Worm (Caenorhabditis elegans) whole organism, L4 larva: ENCODE measurements around the gene pst-2.
"Not testable (repeated sequence)": the region's sequence is repeated elsewhere in the genome, so short reads cannot be mapped to it uniquely, and the experiment has no call there.

Experiments
- T26A8.4 ChIP-seq: fragments of 200-800 bp; sonication (Bioruptor generic); IDR thresholded peaks from 2 replicates; pipeline ENCODE4 v1.3.6; 2022; ENCODE audit warnings: missing genetic modification characterization, missing compliant biosample characterization
- Y48G9A.11 ChIP-seq: fragments of 200-800 bp; sonication (Bioruptor generic); IDR thresholded peaks from 2 replicates; pipeline ENCODE4 v1.3.6; 2022; ENCODE audit warnings: missing genetic modification reagents, missing genetic modification characterization, missing compliant biosample characterization
- arid-1 ChIP-seq: fragments of 200-800 bp; sonication (Bioruptor generic); conservative IDR thresholded peaks from 2 replicates; pipeline ENCODE4 v1.3.6; 2022; ENCODE audit warnings: missing genetic modification reagents, missing genetic modification characterization, missing compliant biosample characterization
- ceh-44 ChIP-seq: fragments of 200-800 bp; sonication (Bioruptor generic); IDR thresholded peaks from 2 replicates; pipeline ENCODE4 v1.3.6; 2022; ENCODE audit warnings: missing genetic modification reagents, missing genetic modification characterization, missing compliant biosample characterization
- ctbp-1 ChIP-seq: fragments of 200-800 bp; sonication (Bioruptor generic); IDR thresholded peaks from 2 replicates; pipeline ENCODE4 v1.3.6; 2022; ENCODE audit warnings: missing genetic modification reagents, missing genetic modification characterization, missing compliant biosample characterization
- daf-12 ChIP-seq: fragments of 150-350 bp; optimal IDR thresholded peaks from 2 replicates; lab custom pipeline; 2014; ENCODE audit warnings: missing biosample characterization, missing genetic modification reagents, missing genetic modification characterization
- daf-16 ChIP-seq, 3 experiments: sonication (generic microtip); optimal IDR thresholded peaks; 2 replicates each; lab custom pipeline; 2016 to 2017; ENCODE audit warnings: missing genetic modification characterization in 3 of 3, missing genetic modification reagents in 3 of 3, mild to moderate bottlenecking in 2 of 3, missing compliant biosample characterization in 2 of 3, missing biosample characterization in 1 of 3, moderate library complexity in 1 of 3
- dmd-6 ChIP-seq: fragments of 200-800 bp; sonication (Bioruptor generic); IDR thresholded peaks from 2 replicates; pipeline ENCODE4 v1.3.6; 2022; ENCODE audit warnings: missing genetic modification reagents, missing genetic modification characterization, missing compliant biosample characterization
- dmd-8 ChIP-seq: fragments of 200-800 bp; sonication (Bioruptor generic); IDR thresholded peaks from 2 replicates; pipeline ENCODE4 v1.3.6; 2022; ENCODE audit warnings: missing genetic modification characterization, missing compliant biosample characterization
- egl-27 ChIP-seq: sonication (generic microtip); optimal IDR thresholded peaks from 3 replicates; lab custom pipeline; 2017; ENCODE audit warnings: missing biosample characterization, missing genetic modification reagents, missing genetic modification characterization
- egl-43 ChIP-seq: fragments of 200-800 bp; sonication (Bioruptor generic); IDR thresholded peaks from 2 replicates; pipeline ENCODE4 v1.3.6; 2022; ENCODE audit warnings: missing genetic modification reagents, missing genetic modification characterization, missing compliant biosample characterization
- hlh-11 ChIP-seq: fragments of 200-800 bp; sonication (Bioruptor generic); optimal IDR thresholded peaks from 2 replicates; lab custom pipeline; 2018; ENCODE audit warnings: mild to moderate bottlenecking, missing genetic modification characterization, missing compliant biosample characterization
- hlh-30 ChIP-seq: sonication (generic microtip); optimal IDR thresholded peaks from 2 replicates; lab custom pipeline; 2017; ENCODE audit warnings: antibody characterized with exemption, mild to moderate bottlenecking, missing genetic modification characterization, missing compliant biosample characterization; ENCODE audit not compliant: insufficient read depth
- hmg-1.1 ChIP-seq: fragments of 200-800 bp; sonication (Bioruptor generic); IDR thresholded peaks from 2 replicates; pipeline ENCODE4 v1.3.6; 2022; ENCODE audit warnings: missing genetic modification reagents, missing genetic modification characterization, missing compliant biosample characterization
- lim-7 ChIP-seq: fragments of 200-800 bp; sonication (Bioruptor generic); IDR thresholded peaks from 2 replicates; pipeline ENCODE4 v1.3.6; 2022; ENCODE audit warnings: missing genetic modification characterization, missing compliant biosample characterization
- lin-1 ChIP-seq: fragments of 200-800 bp; sonication (Bioruptor generic); IDR thresholded peaks from 2 replicates; pipeline ENCODE4 v1.3.6; 2022; ENCODE audit warnings: missing genetic modification reagents, missing genetic modification characterization, missing compliant biosample characterization
- lin-38 ChIP-seq: fragments of 200-800 bp; sonication (Bioruptor generic); IDR thresholded peaks from 2 replicates; pipeline ENCODE4 v1.3.6; 2022; ENCODE audit warnings: missing genetic modification reagents, missing genetic modification characterization, missing compliant biosample characterization
- lsy-2 ChIP-seq, 2 experiments: fragments of 150-350 bp in 1 of 2; sonication (generic microtip) in 1 of 2; optimal IDR thresholded peaks; 2 replicates each; lab custom pipeline; 2014 to 2017; ENCODE audit warnings: missing biosample characterization in 2 of 2, missing genetic modification characterization in 2 of 2
- madf-9 ChIP-seq: fragments of 200-800 bp; sonication (Bioruptor generic); conservative IDR thresholded peaks from 2 replicates; pipeline ENCODE4 v1.3.6; 2022; ENCODE audit warnings: missing genetic modification reagents, missing genetic modification characterization, missing compliant biosample characterization
- mes-2 ChIP-seq: sonication (generic microtip); optimal IDR thresholded peaks from 2 replicates; lab custom pipeline; 2016; ENCODE audit warnings: missing genotype, mild to moderate bottlenecking, missing genetic modification characterization, missing compliant biosample characterization; ENCODE audit not compliant: poor library complexity, severe bottlenecking
- mxl-2 ChIP-seq: fragments of 200-800 bp; sonication (Bioruptor generic); conservative IDR thresholded peaks from 2 replicates; pipeline ENCODE4 v1.3.6; 2022; ENCODE audit warnings: missing genetic modification reagents, missing genetic modification characterization, missing compliant biosample characterization
- nhr-10 ChIP-seq: fragments of 150-350 bp; optimal IDR thresholded peaks from 2 replicates; lab custom pipeline; 2014; ENCODE audit warnings: missing biosample characterization, missing genetic modification characterization
- nhr-41 ChIP-seq: fragments of 200-800 bp; sonication (Bioruptor generic); IDR thresholded peaks from 2 replicates; pipeline ENCODE4 v1.3.6; 2022; ENCODE audit warnings: missing genetic modification reagents, missing genetic modification characterization, missing compliant biosample characterization
- nhr-42 ChIP-seq: fragments of 200-800 bp; sonication (Bioruptor generic); IDR thresholded peaks from 2 replicates; pipeline ENCODE4 v1.3.6; 2022; ENCODE audit warnings: missing genetic modification characterization, missing compliant biosample characterization
- pha-4 ChIP-seq, 2 experiments: fragments of 150-350 bp in 1 of 2; fragments of 200-800 bp in 1 of 2; sonication (Bioruptor generic) in 1 of 2; IDR thresholded peaks in 1 of 2; optimal IDR thresholded peaks in 1 of 2; 2 replicates each; pipeline versions ENCODE4 v1.3.6 to Lab custom; 2014 to 2022; ENCODE audit warnings: missing genetic modification characterization in 2 of 2, missing genetic modification reagents in 2 of 2, missing biosample characterization in 1 of 2, missing compliant biosample characterization in 1 of 2
- php-3 ChIP-seq: fragments of 200-800 bp; sonication (Bioruptor generic); IDR thresholded peaks from 2 replicates; pipeline ENCODE4 v1.3.6; 2022; ENCODE audit warnings: missing genetic modification reagents, missing genetic modification characterization, missing compliant biosample characterization
- rbr-2 ChIP-seq: sonication (generic microtip); optimal IDR thresholded peaks from 2 replicates; lab custom pipeline; 2016; ENCODE audit warnings: missing genotype, missing genetic modification characterization, missing compliant biosample characterization
- saeg-2 ChIP-seq: fragments of 200-800 bp; sonication (Bioruptor generic); IDR thresholded peaks from 2 replicates; pipeline ENCODE4 v1.3.6; 2022; ENCODE audit warnings: missing genetic modification reagents, missing genetic modification characterization, missing compliant biosample characterization
- sdz-12 ChIP-seq: fragments of 200-800 bp; sonication (Bioruptor generic); optimal IDR thresholded peaks from 2 replicates; lab custom pipeline; 2018; ENCODE audit warnings: mild to moderate bottlenecking, missing genetic modification characterization, missing compliant biosample characterization
- set-16 ChIP-seq: fragments of 200-800 bp; sonication (Bioruptor generic); IDR thresholded peaks from 2 replicates; pipeline ENCODE4 v1.3.6; 2022; ENCODE audit warnings: missing genetic modification reagents, missing genetic modification characterization, missing compliant biosample characterization
- snpc-1.2 ChIP-seq: fragments of 200-800 bp; sonication (Bioruptor generic); IDR thresholded peaks from 2 replicates; pipeline ENCODE4 v1.3.6; 2022; ENCODE audit warnings: missing genetic modification reagents, missing genetic modification characterization, missing compliant biosample characterization
- spr-1 ChIP-seq: sonication (generic microtip); optimal IDR thresholded peaks from 2 replicates; lab custom pipeline; 2016; ENCODE audit warnings: mild to moderate bottlenecking, missing genetic modification characterization, missing compliant biosample characterization
- tra-1 ChIP-seq: fragments of 200-800 bp; sonication (Bioruptor generic); IDR thresholded peaks from 2 replicates; pipeline ENCODE4 v1.3.6; 2022; ENCODE audit warnings: missing genetic modification reagents, missing genetic modification characterization, missing compliant biosample characterization
- unc-62 ChIP-seq, 3 experiments: fragments of 150-350 bp in 1 of 3; sonication (generic microtip); optimal IDR thresholded peaks in 2 of 3; peaks in 1 of 3; 1 replicate in 1 of 3; 2 replicates in 2 of 3; lab custom pipeline; 2014 to 2017; ENCODE audit warnings: missing biosample characterization in 3 of 3, missing genetic modification characterization in 3 of 3, missing genetic modification reagents in 3 of 3, missing genotype in 1 of 3
- vab-7 ChIP-seq: fragments of 200-800 bp; sonication (Bioruptor generic); IDR thresholded peaks from 2 replicates; pipeline ENCODE4 v1.3.6; 2022; ENCODE audit warnings: missing genetic modification reagents, missing genetic modification characterization, missing compliant biosample characterization
- zip-11 ChIP-seq: fragments of 200-800 bp; sonication (Bioruptor generic); IDR thresholded peaks from 2 replicates; pipeline ENCODE4 v1.3.6; 2022; ENCODE audit warnings: missing genetic modification characterization, missing compliant biosample characterization
- ztf-11 ChIP-seq: fragments of 150-350 bp; optimal IDR thresholded peaks from 2 replicates; lab custom pipeline; 2014; ENCODE audit warnings: missing biosample characterization, missing genetic modification characterization

The pst-2 gene

DNA sequence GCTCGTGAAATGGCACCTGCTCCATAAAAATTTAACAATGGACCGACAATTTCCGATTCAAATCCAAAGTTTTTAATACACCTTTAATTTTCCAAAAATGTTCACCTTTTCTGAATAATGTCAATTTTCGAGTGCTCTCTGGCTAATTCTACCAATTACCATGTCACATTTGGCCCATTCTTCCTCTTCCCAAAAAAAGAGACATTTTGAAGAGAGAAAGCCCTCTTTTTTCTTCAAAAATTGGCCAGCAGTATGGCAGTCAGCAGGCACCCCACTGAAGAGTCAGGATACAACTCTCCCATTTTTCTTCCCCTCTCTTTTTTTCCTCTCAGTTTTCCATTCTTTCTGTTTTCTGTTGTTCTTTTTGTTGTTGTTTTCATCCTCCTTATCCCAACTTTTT lies 45.7 kb upstream of the pst-2 start:
- TF ChIP-seq rbr-2 (tag; lab: Kevin White, UChicago) (peak; percentile 5), daf-12 (tag; lab: Kevin White, UChicago) (no peak), mxl-2 (GFP tag; lab: Robert Waterston, UW) (no peak), hmg-1.1 (GFP tag; lab: Robert Waterston, UW) (peak; percentile 39; the same call in 1 of the 2 replicates), nhr-10 (no peak), unc-62 (GFP tag; optimal IDR thresholded peaks at IDR 0.05 in 1 of 2; lab: Kevin White, UChicago) (peak in 1 of 2 experiments; percentile 94), unc-62 (tag; optimal IDR thresholded peaks at IDR 0.05; lab: Kevin White, UChicago) (no peak), ctbp-1 (GFP tag; lab: Robert Waterston, UW) (no peak), daf-16 (GFP tag; optimal IDR thresholded peaks at IDR 0.05; lab: Kevin White, UChicago) (peak in 1 of 2 experiments; percentile 9), daf-16 (tag; optimal IDR thresholded peaks at IDR 0.05; lab: Kevin White, UChicago) (no peak), lsy-2 (tag; optimal IDR thresholded peaks at IDR 0.05; lab: Kevin White, UChicago) (peak in 1 of 2 experiments; percentile 10), hlh-30 (tag; lab: Kevin White, UChicago) (peak; percentile 11), egl-27 (tag; lab: Kevin White, UChicago) (no peak), T26A8.4 (GFP tag; lab: Robert Waterston, UW) (no peak)

DNA sequence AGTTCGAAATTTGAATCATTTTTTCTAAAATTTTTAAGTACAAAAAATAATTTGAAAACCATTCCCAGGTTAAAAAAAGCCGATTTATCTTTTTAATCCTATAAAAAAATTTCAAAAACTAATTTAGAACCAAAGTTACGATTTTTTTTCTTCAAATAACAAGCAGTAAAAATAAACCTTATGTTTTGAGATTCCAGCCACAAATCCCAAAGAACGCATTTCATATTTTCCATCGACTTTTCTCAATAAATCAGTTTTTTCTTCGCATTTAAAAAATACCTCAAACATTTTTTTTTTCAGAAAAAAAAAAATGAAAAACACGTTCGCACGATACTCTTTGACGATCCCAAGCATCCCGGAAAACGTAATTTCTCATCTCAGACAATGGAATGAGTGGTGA lies 45.1 kb upstream of the pst-2 start, which contains the start of gene ckk-1:
Gene ckk-1 (plus strand): TSS at position 301 of the 400 bp plus-strand sequence.
- TF ChIP-seq spr-1 (tag; lab: Kevin White, UChicago) (no peak), nhr-42 (GFP tag; lab: Robert Waterston, UW) (no peak), unc-62 (GFP tag; optimal IDR thresholded peaks at IDR 0.05 in 1 of 2; lab: Kevin White, UChicago) (no peak), unc-62 (tag; optimal IDR thresholded peaks at IDR 0.05; lab: Kevin White, UChicago) (no peak), ztf-11 (no peak), sdz-12 (GFP tag; lab: Kevin White, UChicago) (no peak)

- peak; percentile 60; the same call in 1 of the 2 replicates for TF ChIP-seq php-3 (GFP tag; lab: Robert Waterston, UW)
- peak; percentile 3 for TF ChIP-seq mes-2 (tag; lab: Kevin White, UChicago)
- TF ChIP-seq Y48G9A.11 (GFP tag; lab: Robert Waterston, UW), result peak; percentile 94
- TF ChIP-seq T26A8.4 (GFP tag; lab: Robert Waterston, UW), result peak; percentile 81
- TF ChIP-seq ctbp-1 (GFP tag; lab: Robert Waterston, UW), result 0 out of 2 replicates have a peak, but pooled peaks have one; percentile 23
- TF ChIP-seq dmd-8 (GFP tag; lab: Robert Waterston, UW), result 0 out of 2 replicates have a peak, but pooled peaks have one; percentile 44
- peak; percentile 56; the same call in 1 of the 2 replicates for TF ChIP-seq tra-1 (GFP tag; lab: Robert Waterston, UW)
- TF ChIP-seq set-16 (GFP tag; lab: Robert Waterston, UW), result peak; percentile 99
- 0 out of 2 replicates have a peak, but pooled peaks have one; percentile 29 for TF ChIP-seq zip-11
- TF ChIP-seq ceh-44 (GFP tag; lab: Robert Waterston, UW), result peak; percentile 85
- TF ChIP-seq nhr-41 (GFP tag; lab: Robert Waterston, UW), result 0 out of 2 replicates have a peak, but pooled peaks have one; percentile 26
- TF ChIP-seq madf-9 (GFP tag; lab: Robert Waterston, UW), result peak; percentile 47; the same call in 1 of the 2 replicates
- TF ChIP-seq arid-1, result peak; percentile 79
- peak; percentile 40; the same call in 1 of the 2 replicates for TF ChIP-seq vab-7 (GFP tag; lab: Robert Waterston, UW)
- peak; percentile 39; the same call in 1 of the 2 replicates for TF ChIP-seq lin-1 (GFP tag; lab: Robert Waterston, UW)
- peak; percentile 94 for TF ChIP-seq snpc-1.2 (GFP tag; lab: Robert Waterston, UW)
- TF ChIP-seq saeg-2 (GFP tag; lab: Robert Waterston, UW), result peak; percentile 75; the same call in 1 of the 2 replicates
- TF ChIP-seq hlh-11 (tag; lab: Kevin White, UChicago), result peak; percentile 1
- TF ChIP-seq hmg-1.1 (GFP tag; lab: Robert Waterston, UW), result peak; percentile 81
- TF ChIP-seq lim-7 (GFP tag; lab: Robert Waterston, UW), result peak; percentile 65
- TF ChIP-seq egl-43, result peak; percentile 86
- TF ChIP-seq dmd-6, result peak; percentile 69
- TF ChIP-seq lin-38 (GFP tag; lab: Robert Waterston, UW), result peak; percentile 83
- peak; percentile 73; the same call in 1 of the 2 replicates for TF ChIP-seq pha-4 (GFP tag; IDR thresholded peaks at IDR 0.05; lab: Robert Waterston, UW)
- not testable (repeated sequence) for TF ChIP-seq pha-4 (tag; optimal IDR thresholded peaks at IDR 0.05; lab: Kevin White, UChicago)
Observed at ce11 chrIII:5637297-5637876, 42.8 kb upstream of the pst-2 start.
